Worm (Caenorhabditis elegans): ENCODE results near the gene F01G12.18.

F01G12.18 gene

ce11 chrX:16366993-16367392, 31.3 kb downstream of the F01G12.18 start, which contains the start of gene ace-1:
ace-1 (plus strand) TSS chrX:16367293.
- no peak for TF ChIP-seq ham-2 (GFP tag; optimal IDR thresholded peaks at IDR 0.05)
- no peak for TF ChIP-seq elt-1 (tag; optimal IDR thresholded peaks at IDR 0.05; ENCODE audit: borderline replicate concordance, insufficient read depth)
- TF ChIP-seq lin-32 (GFP tag; optimal IDR thresholded peaks at IDR 0.05), result no peak
- TF ChIP-seq tbx-8 (GFP tag; optimal IDR thresholded peaks at IDR 0.05), result no peak
- TF ChIP-seq elt-3 (tag; optimal IDR thresholded peaks at IDR 0.05), result no peak
- no peak for TF ChIP-seq ces-1 (GFP tag; optimal IDR thresholded peaks at IDR 0.05)
- TF ChIP-seq M03D4.4 (tag; optimal IDR thresholded peaks at IDR 0.05), result no peak
- TF ChIP-seq unc-120 (tag; optimal IDR thresholded peaks at IDR 0.05; ENCODE audit: poor library complexity, severe bottlenecking), result no peak
- TF ChIP-seq drap-1 (GFP tag; optimal IDR thresholded peaks at IDR 0.05), result no peak
- TF ChIP-seq hlh-1 (tag; optimal IDR thresholded peaks at IDR 0.05), result no peak
- TF ChIP-seq nhr-237 (tag; optimal IDR thresholded peaks at IDR 0.05), result no peak
- TF ChIP-seq ceh-83 (GFP tag; optimal IDR thresholded peaks at IDR 0.05), result no peak
- no peak for TF ChIP-seq unc-62 (GFP tag; optimal IDR thresholded peaks at IDR 0.05)
- TF ChIP-seq pha-4 (tag; optimal IDR thresholded peaks at IDR 0.05), result no peak
- TF ChIP-seq sptf-1 (tag; optimal IDR thresholded peaks at IDR 0.05), result no peak
- no peak for TF ChIP-seq nhr-2 (tag; optimal IDR thresholded peaks at IDR 0.05)

- TF ChIP-seq mep-1 (tag; optimal IDR thresholded peaks at IDR 0.05) (no peak), pha-4 (tag; optimal IDR thresholded peaks at IDR 0.05) (no peak), lin-32 (GFP tag; optimal IDR thresholded peaks at IDR 0.05) (no peak), ham-2 (GFP tag; optimal IDR thresholded peaks at IDR 0.05) (no peak), sptf-1 (tag; optimal IDR thresholded peaks at IDR 0.05) (no peak), hlh-1 (tag; optimal IDR thresholded peaks at IDR 0.05) (no peak), unc-39 (tag; optimal IDR thresholded peaks at IDR 0.05) (no peak), lin-13 (tag; optimal IDR thresholded peaks at IDR 0.05) (no peak), ceh-43 (GFP tag; optimal IDR thresholded peaks at IDR 0.05) (no peak), M03D4.4 (tag; optimal IDR thresholded peaks at IDR 0.05) (no peak), nhr-28 (tag; optimal IDR thresholded peaks at IDR 0.05) (no peak), ceh-83 (GFP tag; optimal IDR thresholded peaks at IDR 0.05) (no peak), ceh-39 (tag; optimal IDR thresholded peaks at IDR 0.05) (no peak), cnd-1 (tag; optimal IDR thresholded peaks at IDR 0.05) (no peak)
Measured at ce11 chrX:16366508-16366907, 31.8 kb downstream of the F01G12.18 start.

- TF ChIP-seq elt-1 (tag; optimal IDR thresholded peaks at IDR 0.05; ENCODE audit: borderline replicate concordance, insufficient read depth), result no peak
- TF ChIP-seq hlh-1 (tag; optimal IDR thresholded peaks at IDR 0.05), result peak; percentile 63
Measured at ce11 chrX:16363637-16364036, 34.6 kb downstream of the F01G12.18 start.

- TF ChIP-seq pha-4 (tag; optimal IDR thresholded peaks at IDR 0.05) (no peak), lsy-2 (tag; optimal IDR thresholded peaks at IDR 0.05) (no peak), sem-2 (GFP tag; optimal IDR thresholded peaks at IDR 0.05) (no peak), M03D4.4 (tag; optimal IDR thresholded peaks at IDR 0.05) (no peak), nhr-2 (tag; optimal IDR thresholded peaks at IDR 0.05) (no peak), ham-2 (GFP tag; optimal IDR thresholded peaks at IDR 0.05) (no peak)
Measured at ce11 chrX:16361001-16361400, 37.3 kb downstream of the F01G12.18 start.

ce11 chrX:16357531-16357930, 40.7 kb downstream of the F01G12.18 start:
- TF ChIP-seq nhr-2 (tag; optimal IDR thresholded peaks at IDR 0.05) (no peak), nhr-237 (tag; optimal IDR thresholded peaks at IDR 0.05) (no peak), elt-3 (tag; optimal IDR thresholded peaks at IDR 0.05) (no peak), bed-3 (GFP tag; optimal IDR thresholded peaks at IDR 0.05) (no peak), unc-39 (tag; optimal IDR thresholded peaks at IDR 0.05) (no peak), mls-2 (tag; optimal IDR thresholded peaks at IDR 0.05) (no peak), lin-13 (tag; optimal IDR thresholded peaks at IDR 0.05) (no peak), nhr-76 (tag; optimal IDR thresholded peaks at IDR 0.05) (no peak), nhr-12 (tag; optimal IDR thresholded peaks at IDR 0.05) (no peak), flh-1 (GFP tag; optimal IDR thresholded peaks at IDR 0.05) (no peak), elt-1 (tag; optimal IDR thresholded peaks at IDR 0.05; ENCODE audit: borderline replicate concordance, insufficient read depth) (no peak), unc-120 (tag; optimal IDR thresholded peaks at IDR 0.05; ENCODE audit: poor library complexity, severe bottlenecking) (no peak), ham-2 (GFP tag; optimal IDR thresholded peaks at IDR 0.05) (no peak), cnd-1 (tag; optimal IDR thresholded peaks at IDR 0.05) (no peak), sem-2 (GFP tag; optimal IDR thresholded peaks at IDR 0.05) (no peak), M03D4.4 (tag; optimal IDR thresholded peaks at IDR 0.05) (no peak), blmp-1 (tag; optimal IDR thresholded peaks at IDR 0.05) (no peak), ceh-43 (GFP tag; optimal IDR thresholded peaks at IDR 0.05) (no peak)
